Worm (Caenorhabditis elegans) whole organism, L4 larva: ENCODE data around the gene eng-1.

Source experiments
- F10B5.3 ChIP-seq: sonication (generic microtip); optimal IDR thresholded peaks from 2 replicates; lab custom pipeline; 2016; ENCODE audit warnings: mild to moderate bottlenecking, missing genetic modification characterization, missing compliant biosample characterization
- F44E2.7 ChIP-seq: fragments of 200-800 bp; sonication (Bioruptor generic); IDR thresholded peaks from 2 replicates; pipeline ENCODE4 v2.1.2; 2022; ENCODE audit warnings: missing genetic modification characterization, missing compliant biosample characterization
- F49E8.2 ChIP-seq: sonication (generic microtip); optimal IDR thresholded peaks from 2 replicates; lab custom pipeline; 2016; ENCODE audit warnings: missing compliant biosample characterization, mild to moderate bottlenecking, missing genetic modification characterization, borderline replicate concordance
- R02D3.7 ChIP-seq: fragments of 150-350 bp; sonication (generic microtip); optimal IDR thresholded peaks from 3 replicates; lab custom pipeline; 2014; ENCODE audit warnings: missing biosample characterization, missing genetic modification characterization
- T26A8.4 ChIP-seq: fragments of 200-800 bp; sonication (Bioruptor generic); IDR thresholded peaks from 2 replicates; pipeline ENCODE4 v1.3.6; 2022; ENCODE audit warnings: missing genetic modification characterization, missing compliant biosample characterization
- Y105C5A.15 ChIP-seq: fragments of 200-800 bp; sonication (Bioruptor generic); IDR thresholded peaks from 2 replicates; pipeline ENCODE4 v1.3.6; 2022; ENCODE audit warnings: missing genetic modification characterization, missing compliant biosample characterization
- Y75B8A.6 ChIP-seq: fragments of 200-800 bp; sonication (Bioruptor generic); IDR thresholded peaks from 2 replicates; pipeline ENCODE4 v1.3.6; 2022; ENCODE audit warnings: missing genetic modification reagents, missing genetic modification characterization, missing compliant biosample characterization
- ZK337.2 ChIP-seq: fragments of 200-800 bp; sonication (Bioruptor generic); IDR thresholded peaks from 2 replicates; pipeline ENCODE4 v1.3.6; 2022; ENCODE audit warnings: missing genetic modification reagents, missing genetic modification characterization, missing compliant biosample characterization
- aha-1 ChIP-seq: fragments of 150-350 bp; peaks from one replicate; lab custom pipeline; 2014; ENCODE audit warnings: missing biosample characterization, missing genetic modification characterization
- aly-2 ChIP-seq: sonication (generic microtip); optimal IDR thresholded peaks from 2 replicates; lab custom pipeline; 2018; ENCODE audit warnings: missing biosample characterization, missing genetic modification characterization
- ama-1 ChIP-seq: fragments of 150-350 bp; optimal IDR thresholded peaks from 2 replicates; lab custom pipeline; 2014; ENCODE audit warnings: inconsistent platforms, mixed read lengths
- ceh-20 ChIP-seq: fragments of 200-800 bp; sonication (Bioruptor generic); IDR thresholded peaks from 2 replicates; pipeline ENCODE4 v1.3.6; 2022; ENCODE audit warnings: missing genetic modification reagents, missing genetic modification characterization, missing compliant biosample characterization
- ceh-62 ChIP-seq: sonication (generic microtip); optimal IDR thresholded peaks from 2 replicates; lab custom pipeline; 2017; ENCODE audit warnings: missing biosample characterization, missing genetic modification characterization
- ceh-82 ChIP-seq: sonication (generic microtip); optimal IDR thresholded peaks from 2 replicates; lab custom pipeline; 2017; ENCODE audit warnings: missing biosample characterization, missing genetic modification characterization
- ces-1 ChIP-seq: fragments of 150-350 bp; sonication (generic microtip); optimal IDR thresholded peaks from 4 replicates; lab custom pipeline; 2014; ENCODE audit warnings: missing biosample characterization, missing genetic modification reagents, missing genetic modification characterization
- cey-2 ChIP-seq: sonication (generic microtip); optimal IDR thresholded peaks from 3 replicates; lab custom pipeline; 2017; ENCODE audit warnings: missing genetic modification characterization, mild to moderate bottlenecking, missing compliant biosample characterization, antibody characterized with exemption, borderline replicate concordance; ENCODE audit not compliant: insufficient read depth
- ctbp-1 ChIP-seq: fragments of 200-800 bp; sonication (Bioruptor generic); IDR thresholded peaks from 2 replicates; pipeline ENCODE4 v1.3.6; 2022; ENCODE audit warnings: missing genetic modification reagents, missing genetic modification characterization, missing compliant biosample characterization
- daf-12 ChIP-seq: fragments of 150-350 bp; optimal IDR thresholded peaks from 2 replicates; lab custom pipeline; 2014; ENCODE audit warnings: missing biosample characterization, missing genetic modification reagents, missing genetic modification characterization
- duxl-1 ChIP-seq: sonication (generic microtip); optimal IDR thresholded peaks from 2 replicates; lab custom pipeline; 2016; ENCODE audit warnings: mild to moderate bottlenecking, missing genetic modification characterization, moderate library complexity, missing compliant biosample characterization; ENCODE audit not compliant: poor library complexity
- dve-1 ChIP-seq: sonication (generic microtip); optimal IDR thresholded peaks from 2 replicates; lab custom pipeline; 2017; ENCODE audit warnings: antibody characterized with exemption, mild to moderate bottlenecking, missing genetic modification characterization, missing compliant biosample characterization; ENCODE audit not compliant: insufficient read depth
- egl-27 ChIP-seq: sonication (generic microtip); optimal IDR thresholded peaks from 3 replicates; lab custom pipeline; 2017; ENCODE audit warnings: missing biosample characterization, missing genetic modification reagents, missing genetic modification characterization
- fos-1 ChIP-seq: fragments of 150-350 bp; optimal IDR thresholded peaks from 2 replicates; lab custom pipeline; 2014; ENCODE audit warnings: missing biosample characterization, missing genetic modification characterization
- hif-1 ChIP-seq, 2 experiments: sonication (generic microtip); optimal IDR thresholded peaks; 2 replicates each; lab custom pipeline; 2016 to 2017; ENCODE audit warnings: missing compliant biosample characterization in 2 of 2, missing genetic modification characterization in 2 of 2, missing genetic modification reagents in 2 of 2, missing genotype in 2 of 2, mild to moderate bottlenecking in 1 of 2
- hlh-11 ChIP-seq: fragments of 200-800 bp; sonication (Bioruptor generic); optimal IDR thresholded peaks from 2 replicates; lab custom pipeline; 2018; ENCODE audit warnings: mild to moderate bottlenecking, missing genetic modification characterization, missing compliant biosample characterization
- hmg-1.1 ChIP-seq: fragments of 200-800 bp; sonication (Bioruptor generic); IDR thresholded peaks from 2 replicates; pipeline ENCODE4 v1.3.6; 2022; ENCODE audit warnings: missing genetic modification reagents, missing genetic modification characterization, missing compliant biosample characterization
- jun-1 ChIP-seq: fragments of 150-350 bp; optimal IDR thresholded peaks from 2 replicates; lab custom pipeline; 2014; ENCODE audit warnings: missing biosample characterization, missing genetic modification reagents, missing genetic modification characterization
- lin-13 ChIP-seq: fragments of 150-350 bp; optimal IDR thresholded peaks from 2 replicates; lab custom pipeline; 2014; ENCODE audit warnings: missing biosample characterization, missing genetic modification reagents, missing genetic modification characterization
- lin-39 ChIP-seq: fragments of 150-350 bp; optimal IDR thresholded peaks from 2 replicates; lab custom pipeline; 2014; ENCODE audit warnings: missing biosample characterization, missing genetic modification reagents, missing genetic modification characterization
- lsy-2 ChIP-seq, 2 experiments: fragments of 150-350 bp in 1 of 2; sonication (generic microtip) in 1 of 2; optimal IDR thresholded peaks; 2 replicates each; lab custom pipeline; 2014 to 2017; ENCODE audit warnings: missing biosample characterization in 2 of 2, missing genetic modification characterization in 2 of 2
- madf-5 ChIP-seq, 2 experiments: fragments of 200-800 bp; sonication (Bioruptor generic); IDR thresholded peaks; 2 replicates each; pipeline ENCODE4 v1.3.6; 2022; ENCODE audit warnings: missing compliant biosample characterization in 2 of 2, missing genetic modification characterization in 2 of 2
- mep-1 ChIP-seq: fragments of 150-350 bp; sonication (generic microtip); optimal IDR thresholded peaks from 3 replicates; lab custom pipeline; 2014; ENCODE audit warnings: missing biosample characterization, missing genetic modification characterization
- mxl-2 ChIP-seq: fragments of 200-800 bp; sonication (Bioruptor generic); conservative IDR thresholded peaks from 2 replicates; pipeline ENCODE4 v1.3.6; 2022; ENCODE audit warnings: missing genetic modification reagents, missing genetic modification characterization, missing compliant biosample characterization
- mxl-3 ChIP-seq: fragments of 200-800 bp; sonication (Bioruptor generic); optimal IDR thresholded peaks from 2 replicates; lab custom pipeline; 2018; ENCODE audit warnings: mild to moderate bottlenecking, missing genetic modification characterization, missing compliant biosample characterization
- nhr-102 ChIP-seq: sonication (generic microtip); optimal IDR thresholded peaks from 2 replicates; lab custom pipeline; 2016; ENCODE audit warnings: mild to moderate bottlenecking, missing genetic modification characterization, moderate library complexity, missing compliant biosample characterization
- nhr-237 ChIP-seq: sonication (generic microtip); optimal IDR thresholded peaks from 2 replicates; lab custom pipeline; 2017; ENCODE audit warnings: missing biosample characterization, missing genetic modification characterization
- nhr-28 ChIP-seq: fragments of 150-350 bp; optimal IDR thresholded peaks from 2 replicates; lab custom pipeline; 2014; ENCODE audit warnings: missing biosample characterization, missing genetic modification characterization
- nhr-42 ChIP-seq: fragments of 200-800 bp; sonication (Bioruptor generic); IDR thresholded peaks from 2 replicates; pipeline ENCODE4 v1.3.6; 2022; ENCODE audit warnings: missing genetic modification characterization, missing compliant biosample characterization
- nhr-6 ChIP-seq: fragments of 150-350 bp; optimal IDR thresholded peaks from 2 replicates; lab custom pipeline; 2014; ENCODE audit warnings: missing biosample characterization, missing genetic modification characterization
- nhr-76 ChIP-seq: fragments of 150-350 bp; optimal IDR thresholded peaks from 2 replicates; lab custom pipeline; 2014; ENCODE audit warnings: missing biosample characterization, missing genetic modification characterization
- pha-4 ChIP-seq, 2 experiments: fragments of 150-350 bp in 1 of 2; fragments of 200-800 bp in 1 of 2; sonication (Bioruptor generic) in 1 of 2; IDR thresholded peaks in 1 of 2; optimal IDR thresholded peaks in 1 of 2; 2 replicates each; pipeline versions ENCODE4 v1.3.6 to Lab custom; 2014 to 2022; ENCODE audit warnings: missing genetic modification characterization in 2 of 2, missing genetic modification reagents in 2 of 2, missing biosample characterization in 1 of 2, missing compliant biosample characterization in 1 of 2
- pqm-1 ChIP-seq: sonication (generic microtip); optimal IDR thresholded peaks from 2 replicates; lab custom pipeline; 2017; ENCODE audit warnings: missing biosample characterization, missing genetic modification characterization
- spr-1 ChIP-seq: sonication (generic microtip); optimal IDR thresholded peaks from 2 replicates; lab custom pipeline; 2016; ENCODE audit warnings: mild to moderate bottlenecking, missing genetic modification characterization, missing compliant biosample characterization
- spr-3 ChIP-seq: fragments of 200-800 bp; sonication (Bioruptor generic); optimal IDR thresholded peaks from 2 replicates; lab custom pipeline; 2018; ENCODE audit warnings: mild to moderate bottlenecking, missing genetic modification characterization, missing compliant biosample characterization
- tag-97 ChIP-seq: fragments of 200-800 bp; sonication (Bioruptor generic); IDR thresholded peaks from 2 replicates; pipeline ENCODE4 v1.3.6; 2022; ENCODE audit warnings: missing genetic modification characterization, missing compliant biosample characterization
- tra-1 ChIP-seq: fragments of 200-800 bp; sonication (Bioruptor generic); IDR thresholded peaks from 2 replicates; pipeline ENCODE4 v1.3.6; 2022; ENCODE audit warnings: missing genetic modification reagents, missing genetic modification characterization, missing compliant biosample characterization
- unc-39 ChIP-seq: sonication (generic microtip); optimal IDR thresholded peaks from 2 replicates; lab custom pipeline; 2017; ENCODE audit warnings: missing biosample characterization, missing genetic modification characterization
- zfp-3 ChIP-seq: fragments of 200-800 bp; sonication (Bioruptor generic); conservative IDR thresholded peaks from 2 replicates; pipeline ENCODE4 v1.3.6; 2022; ENCODE audit warnings: missing genetic modification reagents, missing genetic modification characterization, missing compliant biosample characterization
- ztf-11 ChIP-seq: fragments of 150-350 bp; optimal IDR thresholded peaks from 2 replicates; lab custom pipeline; 2014; ENCODE audit warnings: missing biosample characterization, missing genetic modification characterization

eng-1 gene

DNA sequence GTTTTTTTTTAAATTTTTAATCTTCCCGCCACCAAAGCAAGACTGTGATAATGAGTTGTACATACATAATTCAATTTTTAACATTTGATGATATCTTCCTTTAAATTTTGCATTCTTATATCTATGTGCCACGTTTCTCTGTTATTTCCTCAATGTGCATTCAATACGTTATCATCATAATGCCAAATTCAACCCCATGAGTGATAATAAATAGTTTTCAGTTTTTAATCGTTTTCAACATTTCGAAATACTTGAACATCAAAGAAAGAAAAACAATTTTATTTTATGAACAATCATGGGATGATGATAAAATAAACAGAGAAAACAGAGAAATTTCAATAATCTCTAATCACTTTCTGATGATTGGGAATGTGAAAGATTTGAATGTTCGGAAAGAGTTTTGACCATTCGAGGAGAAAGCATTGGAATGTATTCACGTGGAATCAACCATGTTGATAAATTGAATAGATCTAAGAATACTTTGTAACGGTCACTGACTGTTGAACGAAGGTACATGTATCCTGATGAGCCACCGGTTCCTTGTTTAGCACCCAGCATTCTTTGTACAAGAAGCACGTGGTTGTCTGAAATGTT, 49.2 kb upstream of the eng-1 start (continued):
- TF ChIP-seq pqm-1 (peak; percentile 88), hif-1 (tag; optimal IDR thresholded peaks at IDR 0.05; lab: Kevin White, UChicago) (no peak), nhr-102 (tag; lab: Kevin White, UChicago) (peak; percentile 62), lin-13 (peak; percentile 58), dve-1 (tag; lab: Kevin White, UChicago) (peak; percentile 97), F44E2.7 (no peak), ama-1 (peak; percentile 63), pha-4 (GFP tag; IDR thresholded peaks at IDR 0.05; lab: Robert Waterston, UW) (no peak), pha-4 (tag; optimal IDR thresholded peaks at IDR 0.05; lab: Kevin White, UChicago) (no peak), jun-1 (tag; lab: Kevin White, UChicago) (no peak), lsy-2 (tag; optimal IDR thresholded peaks at IDR 0.05; lab: Kevin White, UChicago) (peak in 1 of 2 experiments; percentile 35), daf-12 (tag; lab: Kevin White, UChicago) (no peak), ctbp-1 (GFP tag; lab: Robert Waterston, UW) (no peak), aly-2 (tag; lab: Kevin White, UChicago) (no peak), fos-1 (no peak), lin-39 (tag; lab: Kevin White, UChicago) (no peak), madf-5 (GFP tag; IDR thresholded peaks at IDR 0.05; lab: Robert Waterston, UW) (no peak), cey-2 (no peak), Y105C5A.15 (no peak), ceh-82 (no peak), spr-1 (tag; lab: Kevin White, UChicago) (no peak), nhr-28 (tag; lab: Kevin White, UChicago) (peak; percentile 64), ZK337.2 (no peak), nhr-42 (GFP tag; lab: Robert Waterston, UW) (0 out of 2 replicates have a peak, but pooled peaks have one; percentile 39), ceh-20 (GFP tag; lab: Robert Waterston, UW) (peak; percentile 33; the same call in 1 of the 2 replicates), nhr-76 (no peak), ztf-11 (tag; lab: Kevin White, UChicago) (no peak), ces-1 (GFP tag; lab: Kevin White, UChicago) (no peak), F49E8.2 (tag; lab: Kevin White, UChicago) (no peak), mep-1 (tag; lab: Kevin White, UChicago) (peak; percentile 86), nhr-237 (no peak), duxl-1 (tag; lab: Kevin White, UChicago) (peak; percentile 24), Y75B8A.6 (GFP tag; lab: Robert Waterston, UW) (no peak), unc-39 (no peak), hlh-11 (peak; percentile 58), mxl-2 (GFP tag; lab: Robert Waterston, UW) (no peak), ceh-62 (tag; lab: Kevin White, UChicago) (no peak), nhr-6 (tag; lab: Kevin White, UChicago) (no peak), T26A8.4 (no peak), tra-1 (GFP tag; lab: Robert Waterston, UW) (no peak), mxl-3 (GFP tag; lab: Kevin White, UChicago) (peak; percentile 31), F10B5.3 (no peak), zfp-3 (GFP tag; lab: Robert Waterston, UW) (no peak), aha-1 (tag; lab: Kevin White, UChicago) (peak; percentile 90), tag-97 (no peak), spr-3 (no peak), R02D3.7 (tag; lab: Kevin White, UChicago) (no peak), egl-27 (tag; lab: Kevin White, UChicago) (no peak), hmg-1.1 (GFP tag; lab: Robert Waterston, UW) (no peak)
